Fruit fly (Drosophila melanogaster) whole organism, embryonic: ENCODE data around the gene Nprl3.

Experiments
- CG10543 ChIP-seq: fragments of 200-800 bp; sonication (Bioruptor generic); optimal IDR thresholded peaks from 3 replicates; lab custom pipeline; 2017; ENCODE audit warnings: missing biosample characterization, mild to moderate bottlenecking, missing genetic modification characterization, moderate library complexity
- CG10959 ChIP-seq: fragments of 200-800 bp; sonication (Bioruptor generic); IDR thresholded peaks from 2 replicates; pipeline ENCODE4 v1.3.6; 2022; ENCODE audit warnings: missing biosample characterization, missing genetic modification characterization
- CG11085 ChIP-seq: fragments of 200-800 bp; sonication (Bioruptor generic); IDR thresholded peaks from 2 replicates; pipeline ENCODE4 v1.3.6; 2022; ENCODE audit warnings: missing biosample characterization, missing genetic modification characterization
- CG12155 ChIP-seq: fragments of 200-800 bp; sonication (Bioruptor generic); optimal IDR thresholded peaks from 3 replicates; lab custom pipeline; 2016; ENCODE audit warnings: missing biosample characterization, missing genetic modification characterization
- CG14965 ChIP-seq: fragments of 200-800 bp; sonication (Bioruptor generic); optimal IDR thresholded peaks from 2 replicates; lab custom pipeline; 2016; ENCODE audit warnings: missing biosample characterization, missing genetic modification characterization, borderline replicate concordance
- CG15011 ChIP-seq: fragments of 200-800 bp; sonication (Bioruptor generic); optimal IDR thresholded peaks from 3 replicates; lab custom pipeline; 2018; ENCODE audit warnings: missing biosample characterization, mild to moderate bottlenecking, missing genetic modification characterization
- CG15073 ChIP-seq: fragments of 200-800 bp; sonication (Bioruptor generic); optimal IDR thresholded peaks from 2 replicates; lab custom pipeline; 2016; ENCODE audit warnings: missing biosample characterization, missing genetic modification characterization
- CG15479 ChIP-seq: fragments of 200-800 bp; sonication (Bioruptor generic); optimal IDR thresholded peaks from 3 replicates; lab custom pipeline; 2019; ENCODE audit warnings: missing biosample characterization, mild to moderate bottlenecking, missing genetic modification characterization, moderate library complexity
- CG17359 ChIP-seq: fragments of 200-800 bp; sonication (Bioruptor generic); optimal IDR thresholded peaks from 3 replicates; lab custom pipeline; 2018; ENCODE audit warnings: missing biosample characterization, mild to moderate bottlenecking, missing genetic modification characterization, moderate library complexity
- CG2129 ChIP-seq: fragments of 200-800 bp; sonication (Bioruptor generic); IDR thresholded peaks from 2 replicates; pipeline ENCODE4 v1.3.6; 2022; ENCODE audit warnings: missing biosample characterization, missing genetic modification characterization; ENCODE audit not compliant: partially characterized antibody
- CG30403 ChIP-seq: fragments of 200-800 bp; sonication (Bioruptor generic); optimal IDR thresholded peaks from 3 replicates; lab custom pipeline; 2016; ENCODE audit warnings: missing biosample characterization, missing genetic modification characterization
- CG3281 ChIP-seq: fragments of 200-800 bp; sonication (Bioruptor generic); optimal IDR thresholded peaks from 3 replicates; lab custom pipeline; 2017; ENCODE audit warnings: missing biosample characterization, mild to moderate bottlenecking, missing genetic modification characterization
- CG3407 ChIP-seq: fragments of 200-800 bp; sonication (Bioruptor generic); optimal IDR thresholded peaks from 2 replicates; lab custom pipeline; 2018; ENCODE audit warnings: missing biosample characterization, mild to moderate bottlenecking, missing genetic modification characterization
- CG3726 ChIP-seq: fragments of 200-800 bp; sonication (Bioruptor generic); IDR thresholded peaks from 3 replicates; pipeline ENCODE4, ENCODE4 v1.3.6; 2022; ENCODE audit warnings: missing biosample characterization, missing genetic modification characterization
- CG5180 ChIP-seq: fragments of 200-800 bp; sonication (Bioruptor generic); optimal IDR thresholded peaks from 3 replicates; lab custom pipeline; 2017; ENCODE audit warnings: missing biosample characterization, missing genetic modification characterization, mild to moderate bottlenecking, moderate library complexity, missing genetic modification reagents
- CG7271 ChIP-seq: fragments of 200-800 bp; sonication (Bioruptor generic); optimal IDR thresholded peaks from 2 replicates; lab custom pipeline; 2018; ENCODE audit warnings: missing biosample characterization, mild to moderate bottlenecking, missing genetic modification characterization, moderate library complexity
- CG9215 ChIP-seq: fragments of 200-800 bp; sonication (Bioruptor generic); IDR thresholded peaks from 2 replicates; pipeline ENCODE4 v1.3.6; 2022; ENCODE audit warnings: missing biosample characterization, missing genetic modification characterization
- Dbx ChIP-seq: fragments of 200-800 bp; sonication (Bioruptor generic); IDR thresholded peaks from 3 replicates; pipeline ENCODE4 v1.3.6; 2022; ENCODE audit warnings: missing biosample characterization, missing genetic modification characterization
- Ets65A ChIP-seq: fragments of 200-800 bp; sonication (Bioruptor generic); peaks from one replicate; lab custom pipeline; 2016; ENCODE audit warnings: missing biosample characterization, missing genetic modification characterization
- Hr39 ChIP-seq: fragments of >200 bp; optimal IDR thresholded peaks from 2 replicates; lab custom pipeline; 2017
- Mad ChIP-seq: fragments of 200-800 bp; sonication (Bioruptor generic); optimal IDR thresholded peaks from 2 replicates; lab custom pipeline; 2016; ENCODE audit warnings: missing biosample characterization, missing genetic modification characterization
- Meics ChIP-seq: fragments of 200-800 bp; sonication (Bioruptor generic); optimal IDR thresholded peaks from 2 replicates; lab custom pipeline; 2017; ENCODE audit warnings: missing biosample characterization, mild to moderate bottlenecking, missing genetic modification characterization
- NC2β ChIP-seq: fragments of 200-800 bp; sonication (Bioruptor generic); optimal IDR thresholded peaks from 2 replicates; lab custom pipeline; 2016; ENCODE audit warnings: missing biosample characterization, missing genetic modification characterization
- Oli ChIP-seq: fragments of 200-800 bp; sonication (Bioruptor generic); optimal IDR thresholded peaks from 2 replicates; lab custom pipeline; 2018; ENCODE audit warnings: missing biosample characterization, mild to moderate bottlenecking, missing genetic modification characterization, moderate library complexity
- Rfx ChIP-seq: fragments of 200-800 bp; sonication (Bioruptor generic); IDR thresholded peaks from 2 replicates; pipeline ENCODE4 v1.3.6; 2022; ENCODE audit warnings: missing biosample characterization, missing genetic modification characterization
- Sox100B ChIP-seq: fragments of 200-800 bp; sonication (Bioruptor generic); optimal IDR thresholded peaks from 3 replicates; lab custom pipeline; 2018; ENCODE audit warnings: missing biosample characterization, mild to moderate bottlenecking, missing genetic modification characterization
- Sox102F ChIP-seq: fragments of 200-800 bp; sonication (Bioruptor generic); optimal IDR thresholded peaks from 2 replicates; lab custom pipeline; 2018; ENCODE audit warnings: missing biosample characterization, mild to moderate bottlenecking, missing genetic modification characterization, moderate library complexity
- Usf ChIP-seq: fragments of 200-800 bp; sonication (Bioruptor generic); optimal IDR thresholded peaks from 2 replicates; lab custom pipeline; 2017; ENCODE audit warnings: missing genotype, missing biosample characterization, missing genetic modification characterization
- ab ChIP-seq: fragments of 200-800 bp; sonication (Bioruptor generic); optimal IDR thresholded peaks from 2 replicates; lab custom pipeline; 2016; ENCODE audit warnings: missing biosample characterization, missing genetic modification characterization
- al ChIP-seq: fragments of 200-800 bp; sonication (Bioruptor generic); IDR thresholded peaks from 2 replicates; pipeline ENCODE4 v1.3.6; 2022; ENCODE audit warnings: missing biosample characterization, missing genetic modification characterization
- ase ChIP-seq: fragments of 200-800 bp; sonication (Bioruptor generic); IDR thresholded peaks from 3 replicates; pipeline ENCODE4 v1.3.6; 2022; ENCODE audit warnings: missing biosample characterization, missing genetic modification characterization
- bab2 ChIP-seq: fragments of 200-800 bp; sonication (Bioruptor generic); optimal IDR thresholded peaks from 2 replicates; lab custom pipeline; 2016; ENCODE audit warnings: missing biosample characterization, missing genetic modification characterization
- bsh ChIP-seq, 2 experiments: fragments of 200-800 bp; sonication (Bioruptor generic); optimal IDR thresholded peaks; 2 replicates each; lab custom pipeline; 2017 to 2018; ENCODE audit warnings: mild to moderate bottlenecking in 2 of 2, missing biosample characterization in 2 of 2, missing genetic modification characterization in 2 of 2, moderate library complexity in 1 of 2
- chinmo ChIP-seq: fragments of 200-800 bp; sonication (Bioruptor generic); IDR thresholded peaks from 4 replicates; pipeline ENCODE4 v1.3.6; 2022; ENCODE audit warnings: missing biosample characterization, missing genetic modification characterization; ENCODE audit not compliant: partially characterized antibody
- cwo ChIP-seq: fragments of 200-800 bp; sonication (Bioruptor generic); optimal IDR thresholded peaks from 3 replicates; lab custom pipeline; 2017; ENCODE audit warnings: missing biosample characterization, missing genetic modification characterization, mild to moderate bottlenecking, moderate library complexity, missing genetic modification reagents
- fd64A ChIP-seq: fragments of 200-800 bp; sonication (Bioruptor generic); optimal IDR thresholded peaks from 3 replicates; lab custom pipeline; 2018; ENCODE audit warnings: missing biosample characterization, mild to moderate bottlenecking, missing genetic modification characterization
- gem ChIP-seq: fragments of 200-800 bp; sonication (Bioruptor generic); optimal IDR thresholded peaks from 2 replicates; lab custom pipeline; 2019; ENCODE audit warnings: missing biosample characterization, mild to moderate bottlenecking, missing genetic modification characterization, moderate library complexity
- gro ChIP-seq: fragments of 200-800 bp; sonication (Bioruptor generic); optimal IDR thresholded peaks from 2 replicates; lab custom pipeline; 2016; ENCODE audit warnings: missing biosample characterization, missing genetic modification characterization
- jumu ChIP-seq: fragments of 200-800 bp; sonication (Bioruptor generic); optimal IDR thresholded peaks from 3 replicates; lab custom pipeline; 2016; ENCODE audit warnings: missing biosample characterization, missing genetic modification characterization
- knrl ChIP-seq: fragments of 200-800 bp; sonication (Bioruptor generic); IDR thresholded peaks from 3 replicates; pipeline ENCODE4 v1.3.6; 2022; ENCODE audit warnings: missing biosample characterization, missing genetic modification characterization; ENCODE audit not compliant: partially characterized antibody
- nerfin-1 ChIP-seq: fragments of 200-800 bp; sonication (Bioruptor generic); optimal IDR thresholded peaks from 3 replicates; lab custom pipeline; 2019; ENCODE audit warnings: missing biosample characterization, mild to moderate bottlenecking, missing genetic modification characterization, moderate library complexity
- psq ChIP-seq: fragments of 200-800 bp; sonication (Bioruptor generic); optimal IDR thresholded peaks from 2 replicates; lab custom pipeline; 2017; ENCODE audit warnings: missing biosample characterization, missing genetic modification characterization
- repo ChIP-seq: fragments of 200-800 bp; sonication (Bioruptor generic); optimal IDR thresholded peaks from 2 replicates; lab custom pipeline; 2016; ENCODE audit warnings: missing biosample characterization, missing genetic modification characterization
- sc ChIP-seq, 3 experiments: fragments of >200 bp in 2 of 3; fragments of 200-800 bp in 1 of 3; sonication (Bioruptor generic) in 1 of 3; optimal IDR thresholded peaks; 2 replicates in 2 of 3; 3 replicates in 1 of 3; lab custom pipeline; 2017; ENCODE audit warnings: mild to moderate bottlenecking in 1 of 3, missing biosample characterization in 1 of 3, missing genetic modification characterization in 1 of 3, missing genetic modification reagents in 1 of 3
- stwl ChIP-seq: fragments of 200-800 bp; sonication (Bioruptor generic); optimal IDR thresholded peaks from 3 replicates; lab custom pipeline; 2018; ENCODE audit warnings: missing biosample characterization, mild to moderate bottlenecking, missing genetic modification characterization, moderate library complexity
- toy ChIP-seq: fragments of 200-800 bp; sonication (Bioruptor generic); IDR thresholded peaks from 2 replicates; pipeline ENCODE4 v1.3.6; 2022; ENCODE audit warnings: missing biosample characterization, missing genetic modification characterization
- tx ChIP-seq: fragments of 200-800 bp; sonication (Bioruptor generic); optimal IDR thresholded peaks from 2 replicates; lab custom pipeline; 2016; ENCODE audit warnings: missing biosample characterization, missing genetic modification characterization
- zf30C ChIP-seq: fragments of 200-800 bp; sonication (Bioruptor generic); optimal IDR thresholded peaks from 3 replicates; lab custom pipeline; 2018; ENCODE audit warnings: missing biosample characterization, mild to moderate bottlenecking, missing genetic modification characterization
- zfh2 ChIP-seq: fragments of 200-800 bp; sonication (Bioruptor generic); optimal IDR thresholded peaks from 2 replicates; lab custom pipeline; 2016; ENCODE audit warnings: missing biosample characterization, missing genetic modification characterization

Gene Nprl3

DNA sequence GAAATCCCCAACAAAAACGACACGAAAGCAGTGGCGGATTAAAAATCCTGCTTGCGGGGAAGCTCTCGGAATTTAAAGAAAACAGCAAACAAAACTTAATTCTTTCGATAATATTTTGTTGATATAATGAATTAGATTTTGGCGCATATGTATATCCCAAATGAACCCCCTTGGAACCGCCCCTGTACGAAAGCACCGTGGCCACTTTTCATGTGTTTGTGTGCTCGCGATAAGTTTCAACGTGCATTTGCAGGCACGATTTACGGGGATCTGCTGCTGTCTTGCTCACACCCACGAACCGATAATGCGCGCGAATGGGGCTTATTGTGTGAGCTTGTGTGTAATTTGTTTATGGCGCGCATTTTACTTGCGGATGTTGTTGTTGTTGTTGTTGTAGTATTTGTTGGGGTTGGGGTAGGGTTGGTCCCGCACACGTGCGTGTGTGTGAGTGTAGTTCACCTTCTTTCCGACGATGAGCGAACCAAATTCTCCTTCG is 3.3 kb upstream of the Nprl3 start (continued):
- TF ChIP-seq CG15073 (GFP tag; lab: Kevin White, UChicago): peak; percentile 75
- TF ChIP-seq CG3407 (GFP tag; lab: Kevin White, UChicago): peak; percentile 93
- peak; percentile 88 for TF ChIP-seq CG15011
- TF ChIP-seq Dbx (GFP tag; lab: Robert Waterston, UW): peak; percentile 94
- peak; percentile 87 for TF ChIP-seq CG11085 (GFP tag; lab: Robert Waterston, UW)
- TF ChIP-seq toy (GFP tag; lab: Robert Waterston, UW): no peak
- peak; percentile 95 to 97 for TF ChIP-seq bsh (GFP tag; optimal IDR thresholded peaks at IDR 0.05; lab: Kevin White, UChicago)
- no peak for TF ChIP-seq CG15479 (GFP tag; lab: Kevin White, UChicago)
- peak; percentile 92 for TF ChIP-seq NC2β (GFP tag; lab: Kevin White, UChicago)
- TF ChIP-seq Ets65A: peak; percentile 99
- peak; percentile 82; the same call in 2 of the 3 replicates for TF ChIP-seq CG3726 (GFP tag; lab: Robert Waterston, UW)
- no peak for TF ChIP-seq sc (optimal IDR thresholded peaks at IDR 0.05; lab: Kevin White, UChicago)
- TF ChIP-seq sc (GFP tag; optimal IDR thresholded peaks at IDR 0.05; lab: Kevin White, UChicago): peak; percentile 85
- peak; percentile 94 for TF ChIP-seq Rfx (GFP tag; lab: Robert Waterston, UW)
- peak; percentile 100 for TF ChIP-seq CG17359 (tag; lab: Kevin White, UChicago)
- TF ChIP-seq CG12155 (GFP tag; lab: Kevin White, UChicago): peak; percentile 91
- TF ChIP-seq Usf (GFP tag; lab: Kevin White, UChicago): peak; percentile 66
- TF ChIP-seq gem (tag; lab: Kevin White, UChicago): peak; percentile 97
- peak; percentile 91 for TF ChIP-seq fd64A (GFP tag; lab: Kevin White, UChicago)
- peak; percentile 97 for TF ChIP-seq bab2 (GFP tag; lab: Kevin White, UChicago)
- TF ChIP-seq chinmo: peak; percentile 100
- peak; percentile 95 for TF ChIP-seq Mad (GFP tag; lab: Kevin White, UChicago)
- TF ChIP-seq repo (GFP tag; lab: Kevin White, UChicago): peak; percentile 94
- no peak for TF ChIP-seq stwl (tag; lab: Kevin White, UChicago)
- TF ChIP-seq zfh2 (GFP tag; lab: Kevin White, UChicago): peak; percentile 94
- TF ChIP-seq ase (GFP tag; lab: Robert Waterston, UW): peak; percentile 90
- peak; percentile 87 for TF ChIP-seq CG9215
- peak; percentile 78 for TF ChIP-seq CG14965 (GFP tag; lab: Kevin White, UChicago)
- peak; percentile 85 for TF ChIP-seq psq (GFP tag; lab: Kevin White, UChicago)
- TF ChIP-seq Sox102F (GFP tag; lab: Kevin White, UChicago): peak; percentile 98
- peak; percentile 93 for TF ChIP-seq CG10543
- no peak for TF ChIP-seq CG2129
- peak; percentile 91 for TF ChIP-seq cwo (GFP tag; lab: Kevin White, UChicago)
- TF ChIP-seq ab (GFP tag; lab: Kevin White, UChicago): peak; percentile 96
- TF ChIP-seq Hr39 (lab: Kevin White, UChicago): no peak
- peak; percentile 94 for TF ChIP-seq jumu (GFP tag; lab: Kevin White, UChicago)
- TF ChIP-seq nerfin-1 (tag; lab: Kevin White, UChicago): peak; percentile 94
- TF ChIP-seq Sox100B (GFP tag; lab: Kevin White, UChicago): peak; percentile 93
- TF ChIP-seq CG3281 (GFP tag; lab: Kevin White, UChicago): peak; percentile 93
- TF ChIP-seq CG10959 (GFP tag; lab: Robert Waterston, UW): peak; percentile 85
- TF ChIP-seq knrl: 0 out of 3 replicates have a peak, but pooled peaks have one; percentile 12
- TF ChIP-seq CG30403 (GFP tag; lab: Kevin White, UChicago): peak; percentile 97
- TF ChIP-seq Meics (GFP tag; lab: Kevin White, UChicago): peak; percentile 94
- peak; percentile 76; the same call in 1 of the 2 replicates for TF ChIP-seq al (GFP tag; lab: Robert Waterston, UW)
- TF ChIP-seq gro: peak; percentile 93
- peak; percentile 96 for TF ChIP-seq Oli (tag; lab: Kevin White, UChicago)
- TF ChIP-seq CG5180 (GFP tag; lab: Kevin White, UChicago): peak; percentile 90
- peak; percentile 94 for TF ChIP-seq tx (GFP tag; lab: Kevin White, UChicago)
- peak; percentile 21 for TF ChIP-seq CG7271 (tag; lab: Kevin White, UChicago)
- no peak for TF ChIP-seq zf30C
